Fruit fly (Drosophila melanogaster) whole organism, embryonic: ENCODE results near the gene Svil.

Experiments
- Adf1 ChIP-seq: fragments of 200-800 bp; sonication (Bioruptor generic); IDR thresholded peaks from 2 replicates; pipeline ENCODE4 v1.3.6; 2022; ENCODE audit warnings: missing biosample characterization, missing genetic modification characterization
- Asciz ChIP-seq: fragments of 200-800 bp; sonication (Bioruptor generic); optimal IDR thresholded peaks from 2 replicates; lab custom pipeline; 2017; ENCODE audit warnings: missing biosample characterization, mild to moderate bottlenecking, missing genetic modification characterization, missing genetic modification reagents
- Awh ChIP-seq: fragments of 200-800 bp; sonication (Bioruptor generic); IDR thresholded peaks from 2 replicates; pipeline ENCODE4, ENCODE4 v1.3.6; 2022; ENCODE audit warnings: missing biosample characterization, missing genetic modification characterization
- C15 ChIP-seq: fragments of 200-800 bp; sonication (Bioruptor generic); IDR thresholded peaks from 3 replicates; pipeline ENCODE4 v1.3.6; 2022; ENCODE audit warnings: missing biosample characterization, missing genetic modification characterization
- CG11456 ChIP-seq: fragments of 200-800 bp; sonication (Bioruptor generic); IDR thresholded peaks from 3 replicates; pipeline ENCODE4 v1.3.6; 2022; ENCODE audit warnings: missing biosample characterization, missing genetic modification characterization
- CG11695 ChIP-seq: fragments of 200-800 bp; sonication (Bioruptor generic); IDR thresholded peaks from 3 replicates; pipeline ENCODE4 v1.3.6; 2022; ENCODE audit warnings: missing biosample characterization, missing genetic modification characterization
- CG14441 ChIP-seq: fragments of 200-800 bp; sonication (Bioruptor generic); IDR thresholded peaks from 2 replicates; pipeline ENCODE4 v1.3.6; 2022; ENCODE audit warnings: missing biosample characterization, missing genetic modification characterization
- CG14667 ChIP-seq: fragments of 200-800 bp; sonication (Bioruptor generic); IDR thresholded peaks from 2 replicates; pipeline ENCODE4 v1.3.6; 2022; ENCODE audit warnings: missing biosample characterization, missing genetic modification characterization
- CG17361 ChIP-seq: fragments of 200-800 bp; sonication (Bioruptor generic); IDR thresholded peaks from 3 replicates; pipeline ENCODE4 v1.3.6; 2022; ENCODE audit warnings: missing biosample characterization, missing genetic modification characterization
- CG17568 ChIP-seq: fragments of 200-800 bp; sonication (Bioruptor generic); optimal IDR thresholded peaks from 2 replicates; lab custom pipeline; 2018; ENCODE audit warnings: missing biosample characterization, mild to moderate bottlenecking, missing genetic modification characterization, moderate library complexity
- CG18262 ChIP-seq: fragments of 200-800 bp; optimal IDR thresholded peaks from 3 replicates; lab custom pipeline; 2019; ENCODE audit warnings: missing biosample characterization, mild to moderate bottlenecking, missing genetic modification characterization, moderate library complexity
- CG1832 ChIP-seq: fragments of 200-800 bp; sonication (Bioruptor generic); optimal IDR thresholded peaks from 2 replicates; lab custom pipeline; 2017; ENCODE audit warnings: missing biosample characterization, mild to moderate bottlenecking, missing genetic modification characterization, inconsistent platforms
- CG18619 ChIP-seq: fragments of 200-800 bp; sonication (Bioruptor generic); optimal IDR thresholded peaks from 3 replicates; lab custom pipeline; 2017; ENCODE audit warnings: missing biosample characterization, mild to moderate bottlenecking, missing genetic modification characterization
- CG30403 ChIP-seq: fragments of 200-800 bp; sonication (Bioruptor generic); optimal IDR thresholded peaks from 3 replicates; lab custom pipeline; 2016; ENCODE audit warnings: missing biosample characterization, missing genetic modification characterization
- CG31365 ChIP-seq: fragments of 200-800 bp; sonication (Bioruptor generic); optimal IDR thresholded peaks from 2 replicates; lab custom pipeline; 2018; ENCODE audit warnings: missing biosample characterization, mild to moderate bottlenecking, missing genetic modification characterization
- CG31441 ChIP-seq: fragments of 200-800 bp; sonication (Bioruptor generic); IDR thresholded peaks from 2 replicates; pipeline ENCODE4 v1.3.6; 2022; ENCODE audit warnings: missing biosample characterization, missing genetic modification characterization
- CG33557 ChIP-seq: fragments of 200-800 bp; sonication (Bioruptor generic); optimal IDR thresholded peaks from 2 replicates; lab custom pipeline; 2019; ENCODE audit warnings: missing biosample characterization, mild to moderate bottlenecking, missing genetic modification characterization, moderate library complexity
- CG3847 ChIP-seq: fragments of 200-800 bp; sonication (Bioruptor generic); IDR thresholded peaks from 2 replicates; pipeline ENCODE4 v1.3.6; 2022; ENCODE audit warnings: missing biosample characterization, missing genetic modification characterization
- CG7745 ChIP-seq: fragments of 200-800 bp; sonication (Bioruptor generic); optimal IDR thresholded peaks from 2 replicates; lab custom pipeline; 2018; ENCODE audit warnings: missing biosample characterization, mild to moderate bottlenecking, missing genetic modification characterization, moderate library complexity
- CHES-1-like ChIP-seq: fragments of 200-800 bp; sonication (Bioruptor generic); optimal IDR thresholded peaks from 2 replicates; lab custom pipeline; 2016; ENCODE audit warnings: missing biosample characterization, missing genetic modification characterization
- Doc3 ChIP-seq: fragments of 200-800 bp; sonication (Bioruptor generic); IDR thresholded peaks from 3 replicates; pipeline ENCODE4 v1.3.6; 2022; ENCODE audit warnings: missing biosample characterization, missing genetic modification characterization; ENCODE audit not compliant: partially characterized antibody
- GATAe ChIP-seq: fragments of 200-800 bp; sonication (Bioruptor generic); conservative IDR thresholded peaks from 2 replicates; pipeline ENCODE4 v1.3.6; 2022; ENCODE audit warnings: missing biosample characterization, missing genetic modification characterization
- HLH3B ChIP-seq: fragments of 200-800 bp; sonication (Bioruptor generic); IDR thresholded peaks from 2 replicates; pipeline ENCODE4 v1.3.6; 2022; ENCODE audit warnings: missing biosample characterization, missing genetic modification characterization
- Kr ChIP-seq: fragments of 200-800 bp; sonication (Bioruptor generic); optimal IDR thresholded peaks from 2 replicates; lab custom pipeline; 2017; ENCODE audit warnings: missing biosample characterization, mild to moderate bottlenecking, missing genetic modification characterization
- Lpt ChIP-seq: fragments of >200 bp; optimal IDR thresholded peaks from 2 replicates; lab custom pipeline; 2018; ENCODE audit warnings: missing biosample characterization, missing genetic modification characterization
- MTF-1 ChIP-seq: fragments of 200-800 bp; sonication (Bioruptor generic); optimal IDR thresholded peaks from 2 replicates; lab custom pipeline; 2018; ENCODE audit warnings: missing biosample characterization, mild to moderate bottlenecking, missing genetic modification characterization, borderline replicate concordance
- Mrtf ChIP-seq: fragments of 200-800 bp; sonication (Bioruptor generic); IDR thresholded peaks from 3 replicates; pipeline ENCODE4 v1.3.6; 2022; ENCODE audit warnings: missing biosample characterization, missing genetic modification characterization
- Nf-YB ChIP-seq: fragments of 200-800 bp; sonication (Bioruptor generic); optimal IDR thresholded peaks from 3 replicates; lab custom pipeline; 2019; ENCODE audit warnings: missing biosample characterization, mild to moderate bottlenecking, missing genetic modification characterization, moderate library complexity
- Ptx1 ChIP-seq: fragments of 200-800 bp; sonication (Bioruptor generic); IDR thresholded peaks from 2 replicates; pipeline ENCODE4 v1.3.6; 2022; ENCODE audit warnings: missing biosample characterization, missing genetic modification characterization
- Xrp1 ChIP-seq: fragments of 200-800 bp; sonication (Bioruptor generic); IDR thresholded peaks from 2 replicates; pipeline ENCODE4 v1.3.6; 2022; ENCODE audit warnings: missing biosample characterization, missing genetic modification characterization
- al ChIP-seq: fragments of 200-800 bp; sonication (Bioruptor generic); IDR thresholded peaks from 2 replicates; pipeline ENCODE4 v1.3.6; 2022; ENCODE audit warnings: missing biosample characterization, missing genetic modification characterization
- ato ChIP-seq: fragments of 200-800 bp; sonication (Bioruptor generic); IDR thresholded peaks from 2 replicates; pipeline ENCODE4 v1.3.6; 2022; ENCODE audit warnings: missing biosample characterization, missing genetic modification characterization; ENCODE audit not compliant: partially characterized antibody
- bowl ChIP-seq: fragments of 200-800 bp; sonication (Bioruptor generic); IDR thresholded peaks from 2 replicates; pipeline ENCODE4 v1.3.6; 2022; ENCODE audit warnings: missing biosample characterization, missing genetic modification characterization
- chm ChIP-seq: fragments of 200-800 bp; sonication (Bioruptor generic); IDR thresholded peaks from 2 replicates; pipeline ENCODE4 v1.3.6; 2022; ENCODE audit warnings: missing biosample characterization, missing genetic modification characterization
- chn ChIP-seq: fragments of 200-800 bp; sonication (Bioruptor generic); optimal IDR thresholded peaks from 2 replicates; lab custom pipeline; 2016; ENCODE audit warnings: missing biosample characterization, missing genetic modification characterization
- cwo ChIP-seq: fragments of 200-800 bp; sonication (Bioruptor generic); optimal IDR thresholded peaks from 3 replicates; lab custom pipeline; 2017; ENCODE audit warnings: missing biosample characterization, missing genetic modification characterization, mild to moderate bottlenecking, moderate library complexity, missing genetic modification reagents
- danr ChIP-seq: fragments of 200-800 bp; sonication (Bioruptor generic); IDR thresholded peaks from 2 replicates; pipeline ENCODE4 v1.3.6; 2022; ENCODE audit warnings: missing biosample characterization, missing genetic modification characterization
- dm ChIP-seq: fragments of 200-800 bp; sonication (Bioruptor generic); optimal IDR thresholded peaks from 3 replicates; lab custom pipeline; 2016; ENCODE audit warnings: missing biosample characterization, missing genetic modification characterization
- dmrt99B ChIP-seq: fragments of 200-800 bp; sonication (Bioruptor generic); optimal IDR thresholded peaks from 2 replicates; lab custom pipeline; 2018; ENCODE audit warnings: missing biosample characterization, mild to moderate bottlenecking, missing genetic modification characterization, moderate library complexity
- exex ChIP-seq: fragments of 200-800 bp; sonication (Bioruptor generic); optimal IDR thresholded peaks from 4 replicates; lab custom pipeline; 2018; ENCODE audit warnings: missing biosample characterization, mild to moderate bottlenecking, missing genetic modification characterization, moderate library complexity
- jigr1 ChIP-seq: fragments of 200-800 bp; sonication (Bioruptor generic); IDR thresholded peaks from 3 replicates; pipeline ENCODE4 v1.3.6; 2022; ENCODE audit warnings: missing biosample characterization, missing genetic modification characterization
- lab ChIP-seq: fragments of 200-800 bp; sonication (Bioruptor generic); optimal IDR thresholded peaks from 3 replicates; lab custom pipeline; 2017; ENCODE audit warnings: missing biosample characterization, missing genetic modification characterization, mild to moderate bottlenecking, moderate library complexity, missing genetic modification reagents
- lola ChIP-seq, 3 experiments: fragments of >200 bp in 2 of 3; fragments of 200-800 bp in 1 of 3; sonication (Bioruptor generic) in 1 of 3; optimal IDR thresholded peaks; 2 replicates each; lab custom pipeline; 2017 to 2019; ENCODE audit warnings: missing biosample characterization in 3 of 3, missing genetic modification characterization in 3 of 3, mild to moderate bottlenecking in 1 of 3, moderate library complexity in 1 of 3
- odd ChIP-seq: fragments of 200-800 bp; sonication (Bioruptor generic); optimal IDR thresholded peaks from 2 replicates; lab custom pipeline; 2017; ENCODE audit warnings: missing biosample characterization, mild to moderate bottlenecking, missing genetic modification characterization
- phol ChIP-seq: fragments of 200-800 bp; sonication (Bioruptor generic); optimal IDR thresholded peaks from 3 replicates; lab custom pipeline; 2018; ENCODE audit warnings: missing biosample characterization, mild to moderate bottlenecking, missing genetic modification characterization, moderate library complexity
- rib ChIP-seq: fragments of 200-800 bp; sonication (Bioruptor generic); IDR thresholded peaks from 2 replicates; pipeline ENCODE4 v1.3.6; 2022; ENCODE audit warnings: missing biosample characterization, missing genetic modification characterization
- sd ChIP-seq: fragments of 200-800 bp; sonication (Bioruptor generic); optimal IDR thresholded peaks from 3 replicates; lab custom pipeline; 2018; ENCODE audit warnings: missing biosample characterization, mild to moderate bottlenecking, missing genetic modification characterization, moderate library complexity
- sob ChIP-seq: fragments of 200-800 bp; sonication (Bioruptor generic); IDR thresholded peaks from 2 replicates; pipeline ENCODE4 v1.3.6; 2022; ENCODE audit warnings: missing biosample characterization, missing genetic modification characterization
- ssp ChIP-seq: fragments of 200-800 bp; sonication (Bioruptor generic); IDR thresholded peaks from 2 replicates; pipeline ENCODE4 v1.3.6; 2022; ENCODE audit warnings: missing biosample characterization, missing genetic modification characterization
- vvl ChIP-seq: fragments of 200-800 bp; sonication (Bioruptor generic); IDR thresholded peaks from 2 replicates; pipeline ENCODE4 v1.3.6; 2022; ENCODE audit warnings: missing biosample characterization, missing genetic modification characterization

Gene Svil

dm6 chr3L:2438609-2439422, 61.4 kb downstream of the Svil start (continued):
- TF ChIP-seq chm (GFP tag; lab: Robert Waterston, UW) = no peak
- TF ChIP-seq bowl = no peak
- TF ChIP-seq CG7745 (tag; lab: Kevin White, UChicago) = no peak
- no peak for TF ChIP-seq dmrt99B (tag; lab: Kevin White, UChicago)
- no peak for TF ChIP-seq CHES-1-like (GFP tag; lab: Kevin White, UChicago)
- no peak for TF ChIP-seq CG18619 (GFP tag; lab: Kevin White, UChicago)
- no peak for TF ChIP-seq CG31365
- no peak for TF ChIP-seq al (GFP tag; lab: Robert Waterston, UW)
- no peak for TF ChIP-seq GATAe
- TF ChIP-seq chn = no peak
- no peak for TF ChIP-seq CG30403
- TF ChIP-seq CG3847 (GFP tag; lab: Robert Waterston, UW) = no peak
- TF ChIP-seq cwo (GFP tag; lab: Kevin White, UChicago) = no peak
- no peak for TF ChIP-seq CG11456 (GFP tag; lab: Robert Waterston, UW)
- no peak for TF ChIP-seq lab (GFP tag; lab: Kevin White, UChicago)

dm6 chr3L:2441831-2442230, 64.4 kb downstream of the Svil start:
- no peak for TF ChIP-seq CG14441 (GFP tag; lab: Robert Waterston, UW)
- TF ChIP-seq ato (GFP tag; lab: Robert Waterston, UW) = no peak
- no peak for TF ChIP-seq vvl (GFP tag; lab: Robert Waterston, UW)
- TF ChIP-seq danr (GFP tag; lab: Robert Waterston, UW) = no peak
- TF ChIP-seq Xrp1 (GFP tag; lab: Robert Waterston, UW) = no peak
- TF ChIP-seq CG31441 (GFP tag; lab: Robert Waterston, UW) = no peak
- peak; percentile 1 for TF ChIP-seq Asciz (GFP tag; lab: Kevin White, UChicago)
- no peak for TF ChIP-seq rib (GFP tag; lab: Robert Waterston, UW)
- TF ChIP-seq odd (GFP tag; lab: Kevin White, UChicago) = no peak
- no peak for TF ChIP-seq HLH3B
- TF ChIP-seq sd (tag; lab: Kevin White, UChicago) = peak; percentile 28
- TF ChIP-seq Ptx1 (GFP tag; lab: Robert Waterston, UW) = no peak
- TF ChIP-seq Mrtf = no peak
- TF ChIP-seq dm (GFP tag; lab: Kevin White, UChicago) = no peak
- TF ChIP-seq Adf1 (GFP tag; lab: Robert Waterston, UW) = no peak
- no peak for TF ChIP-seq MTF-1 (GFP tag; lab: Kevin White, UChicago)
- peak; percentile 66 for TF ChIP-seq exex (tag; lab: Kevin White, UChicago)
- no peak for TF ChIP-seq Nf-YB
- TF ChIP-seq lola (GFP tag; optimal IDR thresholded peaks at IDR 0.05; lab: Kevin White, UChicago) = no peak
- TF ChIP-seq CG1832 (GFP tag; lab: Kevin White, UChicago) = no peak
- no peak for TF ChIP-seq ssp (GFP tag; lab: Robert Waterston, UW)
- no peak for TF ChIP-seq Doc3 (GFP tag; lab: Robert Waterston, UW)
- no peak for TF ChIP-seq Lpt (GFP tag; lab: Kevin White, UChicago)
- TF ChIP-seq CG17361 (GFP tag; lab: Robert Waterston, UW) = no peak
- no peak for TF ChIP-seq CG11695
- no peak for TF ChIP-seq CG17568 (GFP tag; lab: Kevin White, UChicago)
- no peak for TF ChIP-seq Awh (GFP tag; lab: Robert Waterston, UW)
- TF ChIP-seq CG14667 (GFP tag; lab: Robert Waterston, UW) = no peak
- peak; percentile 6 for TF ChIP-seq CG33557 (GFP tag; lab: Kevin White, UChicago)
- TF ChIP-seq jigr1 (GFP tag; lab: Robert Waterston, UW) = no peak
- TF ChIP-seq CG18262 (tag; lab: Kevin White, UChicago) = no peak
- TF ChIP-seq Kr (GFP tag; lab: Kevin White, UChicago) = no peak
- no peak for TF ChIP-seq phol (tag; lab: Kevin White, UChicago)
- no peak for TF ChIP-seq C15
- no peak for TF ChIP-seq sob
